Fruit fly (Drosophila melanogaster): ENCODE results near the gene Ugt37A3.

dm6 chr3R:12704861-12705260 lies 38.6 kb downstream of the Ugt37A3 start, which contains the start of gene CG12279:
- TF ChIP-seq CG8478 (optimal IDR thresholded peaks at IDR 0.05) (no peak), CTCF (optimal IDR thresholded peaks at IDR 0.05) (no peak)
